Worm (Caenorhabditis elegans) whole organism, L1 larva: Measurements from ENCODE around the gene czw-1.

Source experiments
- C04F5.9 ChIP-seq: sonication (generic microtip); optimal IDR thresholded peaks from 2 replicates; lab custom pipeline; 2016; ENCODE audit warnings: missing genetic modification characterization, missing compliant biosample characterization
- C16A3.4 ChIP-seq: fragments of 150-350 bp; optimal IDR thresholded peaks from 2 replicates; lab custom pipeline; 2014; ENCODE audit warnings: missing biosample characterization, missing genetic modification characterization
- C34B4.2 ChIP-seq: sonication (generic microtip); optimal IDR thresholded peaks from 2 replicates; lab custom pipeline; 2017; ENCODE audit warnings: mild to moderate bottlenecking, missing genetic modification characterization, missing compliant biosample characterization
- F16B12.6 ChIP-seq: fragments of 150-350 bp; optimal IDR thresholded peaks from 2 replicates; lab custom pipeline; 2014; ENCODE audit warnings: missing biosample characterization, missing genetic modification characterization
- ama-1 ChIP-seq: fragments of 150-350 bp; optimal IDR thresholded peaks from 2 replicates; lab custom pipeline; 2014
- blmp-1 ChIP-seq: fragments of 150-350 bp; optimal IDR thresholded peaks from 2 replicates; lab custom pipeline; 2014; ENCODE audit warnings: missing biosample characterization, missing genetic modification characterization
- ceh-8 ChIP-seq: fragments of 200-800 bp; sonication (Bioruptor generic); optimal IDR thresholded peaks from 2 replicates; lab custom pipeline; 2018; ENCODE audit warnings: mild to moderate bottlenecking, missing genetic modification characterization, moderate library complexity, missing compliant biosample characterization
- ceh-82 ChIP-seq, 3 experiments: fragments of 150-350 bp in 1 of 3; sonication (generic microtip) in 2 of 3; optimal IDR thresholded peaks; 2 replicates each; lab custom pipeline; 2014 to 2017; ENCODE audit warnings: missing biosample characterization in 3 of 3, missing genetic modification characterization in 3 of 3
- dpl-1 ChIP-seq, 3 experiments: fragments of 150-350 bp in 2 of 3; sonication (generic microtip) in 1 of 3; optimal IDR thresholded peaks; 2 replicates each; lab custom pipeline; 2014 to 2017; ENCODE audit warnings: missing biosample characterization in 3 of 3, missing genetic modification characterization in 3 of 3, missing genetic modification reagents in 3 of 3
- dsc-1 ChIP-seq: sonication (generic microtip); optimal IDR thresholded peaks from 2 replicates; lab custom pipeline; 2016; ENCODE audit warnings: mild to moderate bottlenecking, missing genetic modification characterization, missing compliant biosample characterization
- efl-1 ChIP-seq, 4 experiments: fragments of 150-350 bp; optimal IDR thresholded peaks in 3 of 4; peaks in 1 of 4; 1 replicate in 1 of 4; 2 replicates in 3 of 4; lab custom pipeline; 2014; ENCODE audit warnings: missing biosample characterization in 2 of 4, missing genetic modification characterization in 2 of 4, missing genetic modification reagents in 2 of 4
- elt-2 ChIP-seq: sonication (generic microtip); optimal IDR thresholded peaks from 2 replicates; lab custom pipeline; 2016; ENCODE audit warnings: missing genetic modification characterization, mild to moderate bottlenecking, inconsistent platforms, missing compliant biosample characterization, missing genetic modification reagents
- fkh-4 ChIP-seq: sonication (generic microtip); optimal IDR thresholded peaks from 2 replicates; lab custom pipeline; 2016; ENCODE audit warnings: missing compliant biosample characterization, missing genetic modification characterization, borderline replicate concordance
- grh-1 ChIP-seq: fragments of 200-800 bp; sonication (Bioruptor generic); IDR thresholded peaks from 2 replicates; pipeline ENCODE4 v1.3.6; 2022; ENCODE audit warnings: missing genetic modification reagents, missing genetic modification characterization, missing compliant biosample characterization
- irx-1 ChIP-seq: sonication (generic microtip); optimal IDR thresholded peaks from 2 replicates; lab custom pipeline; 2016; ENCODE audit warnings: missing genetic modification characterization, missing compliant biosample characterization
- lin-14 ChIP-seq: fragments of 200-800 bp; sonication (Bioruptor generic); optimal IDR thresholded peaks from 2 replicates; lab custom pipeline; 2018; ENCODE audit warnings: mild to moderate bottlenecking, missing genetic modification characterization, moderate library complexity, missing compliant biosample characterization
- lsy-2 ChIP-seq, 2 experiments: fragments of 150-350 bp; optimal IDR thresholded peaks; 2 replicates each; lab custom pipeline; 2014; ENCODE audit warnings: missing biosample characterization in 2 of 2, missing genetic modification characterization in 2 of 2
- mab-9 ChIP-seq: fragments of 200-800 bp; sonication (Bioruptor generic); IDR thresholded peaks from 2 replicates; pipeline ENCODE4 v1.3.6; 2022; ENCODE audit warnings: missing genetic modification reagents, missing genetic modification characterization, missing compliant biosample characterization
- nhr-19 ChIP-seq: fragments of 200-800 bp; sonication (Bioruptor generic); conservative IDR thresholded peaks from 2 replicates; pipeline ENCODE4 v1.3.6; 2022; ENCODE audit warnings: missing genetic modification characterization, missing compliant biosample characterization
- nhr-237 ChIP-seq: fragments of 150-350 bp; optimal IDR thresholded peaks from 2 replicates; lab custom pipeline; 2014; ENCODE audit warnings: missing biosample characterization, missing genetic modification characterization
- nhr-28 ChIP-seq: fragments of 150-350 bp; optimal IDR thresholded peaks from 2 replicates; lab custom pipeline; 2014; ENCODE audit warnings: missing biosample characterization, missing genetic modification characterization
- nhr-47 ChIP-seq: sonication (generic microtip); optimal IDR thresholded peaks from 2 replicates; lab custom pipeline; 2016; ENCODE audit warnings: mild to moderate bottlenecking, missing genetic modification characterization, moderate library complexity, missing compliant biosample characterization
- nhr-71 ChIP-seq: sonication (generic microtip); optimal IDR thresholded peaks from 2 replicates; lab custom pipeline; 2016; ENCODE audit warnings: mild to moderate bottlenecking, missing genetic modification characterization, moderate library complexity, missing compliant biosample characterization
- nhr-76 ChIP-seq: sonication (generic microtip); optimal IDR thresholded peaks from 2 replicates; lab custom pipeline; 2017; ENCODE audit warnings: missing biosample characterization, missing genetic modification characterization
- nhr-84 ChIP-seq: sonication (generic microtip); optimal IDR thresholded peaks from 2 replicates; lab custom pipeline; 2017; ENCODE audit warnings: missing biosample characterization, missing genetic modification characterization
- nhr-85 ChIP-seq: sonication (generic microtip); peaks from one replicate; lab custom pipeline; 2016; ENCODE audit warnings: missing genetic modification characterization, inconsistent platforms, missing compliant biosample characterization
- nhr-90 ChIP-seq: sonication (generic microtip); optimal IDR thresholded peaks from 2 replicates; lab custom pipeline; 2016; ENCODE audit warnings: mild to moderate bottlenecking, missing genetic modification characterization, missing compliant biosample characterization; ENCODE audit not compliant: poor library complexity
- snpc-4 ChIP-seq: fragments of 150-350 bp; optimal IDR thresholded peaks from 2 replicates; lab custom pipeline; 2014; ENCODE audit warnings: missing biosample characterization, missing genetic modification characterization
- snu-23 ChIP-seq: sonication (generic microtip); optimal IDR thresholded peaks from 2 replicates; lab custom pipeline; 2016; ENCODE audit warnings: missing genetic modification characterization, missing compliant biosample characterization
- swsn-7 ChIP-seq: sonication (generic microtip); optimal IDR thresholded peaks from 2 replicates; lab custom pipeline; 2016; ENCODE audit warnings: missing genetic modification characterization, missing compliant biosample characterization
- tbx-2 ChIP-seq: sonication (generic microtip); optimal IDR thresholded peaks from 2 replicates; lab custom pipeline; 2016; ENCODE audit warnings: missing genetic modification characterization, missing compliant biosample characterization
- unc-62 ChIP-seq: fragments of 150-350 bp; optimal IDR thresholded peaks from 2 replicates; lab custom pipeline; 2014; ENCODE audit warnings: missing biosample characterization, missing genetic modification reagents, missing genetic modification characterization
- unc-86 ChIP-seq: sonication (generic microtip); optimal IDR thresholded peaks from 2 replicates; lab custom pipeline; 2016; ENCODE audit warnings: missing genetic modification characterization, missing compliant biosample characterization
- vab-15 ChIP-seq: sonication (generic microtip); optimal IDR thresholded peaks from 2 replicates; lab custom pipeline; 2017; ENCODE audit warnings: missing genotype, mild to moderate bottlenecking, missing genetic modification characterization, missing compliant biosample characterization
- zip-4 ChIP-seq: fragments of 200-800 bp; sonication (Bioruptor generic); optimal IDR thresholded peaks from 2 replicates; lab custom pipeline; 2018; ENCODE audit warnings: mild to moderate bottlenecking, missing genetic modification characterization, moderate library complexity, missing compliant biosample characterization
- ztf-4 ChIP-seq: fragments of 150-350 bp; optimal IDR thresholded peaks from 2 replicates; lab custom pipeline; 2014; ENCODE audit warnings: missing biosample characterization, missing genetic modification characterization

czw-1 gene

DNA sequence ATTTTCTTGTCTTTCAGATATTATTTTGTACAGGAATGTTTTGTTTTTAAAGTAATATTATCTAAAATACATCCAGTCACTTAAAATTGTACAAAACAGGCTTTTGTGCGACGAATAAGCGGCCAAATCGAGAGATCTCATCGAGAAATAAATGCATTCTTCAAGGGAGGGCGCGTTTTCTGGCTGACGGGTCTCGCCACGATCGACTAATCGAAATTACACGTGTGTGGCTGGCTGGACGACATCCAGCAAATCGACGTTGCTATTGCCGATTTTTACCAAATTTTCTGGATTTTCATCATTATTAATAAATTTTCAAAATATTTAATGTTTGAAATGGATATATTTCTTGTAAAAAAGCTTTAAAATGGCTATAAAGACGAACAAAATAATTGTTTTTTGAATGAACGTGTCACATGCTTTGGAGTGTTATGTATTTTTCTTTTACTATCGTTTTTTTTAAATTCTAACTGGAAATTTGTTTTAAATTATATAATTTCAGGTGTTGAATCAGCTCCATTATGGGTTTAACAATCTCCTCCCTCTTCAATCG lies 35.5 kb upstream of the czw-1 start, which contains the start of gene arf-5 (continued):
- TF ChIP-seq tbx-2: no peak
- no peak for TF ChIP-seq nhr-85 (tag; lab: Kevin White, UChicago)
- no peak for TF ChIP-seq elt-2 (tag; lab: Kevin White, UChicago)
- TF ChIP-seq ceh-82 (tag; optimal IDR thresholded peaks at IDR 0.05; lab: Kevin White, UChicago): peak in 1 of 3 experiments; percentile 25
- TF ChIP-seq ztf-4: no peak
- TF ChIP-seq nhr-47 (tag; lab: Kevin White, UChicago): peak; percentile 1
- no peak for TF ChIP-seq zip-4 (GFP tag; lab: Kevin White, UChicago)
- no peak for TF ChIP-seq nhr-237 (tag; lab: Kevin White, UChicago)
- peak; percentile 27 to 32 for TF ChIP-seq efl-1 (optimal IDR thresholded peaks at IDR 0.05; lab: Kevin White, UChicago)
- TF ChIP-seq efl-1 (GFP tag; optimal IDR thresholded peaks at IDR 0.05 in 1 of 2; lab: Kevin White, UChicago): peak; percentile 32 to 37
- TF ChIP-seq nhr-19 (GFP tag; lab: Robert Waterston, UW): no peak
- TF ChIP-seq C04F5.9 (tag; lab: Kevin White, UChicago): no peak
- TF ChIP-seq nhr-71 (tag; lab: Kevin White, UChicago): peak; percentile 20
- TF ChIP-seq nhr-76 (tag; lab: Kevin White, UChicago): no peak
- TF ChIP-seq snu-23 (GFP tag; lab: Kevin White, UChicago): peak; percentile 27
- TF ChIP-seq lsy-2 (tag; optimal IDR thresholded peaks at IDR 0.05; lab: Kevin White, UChicago): peak; percentile 34 to 55
- TF ChIP-seq F16B12.6 (tag; lab: Kevin White, UChicago): no peak

ce11 chrIV:7979588-7979987 lies 33.0 kb upstream of the czw-1 start, which contains the start of gene unc-24:
Gene unc-24 (plus strand): TSS chrIV:7979870.
- TF ChIP-seq nhr-90 (tag; lab: Kevin White, UChicago): no peak
- peak in 1 of 2 experiments; percentile 20 for TF ChIP-seq efl-1 (optimal IDR thresholded peaks at IDR 0.05; lab: Kevin White, UChicago)
- no peak for TF ChIP-seq efl-1 (GFP tag; optimal IDR thresholded peaks at IDR 0.05 in 1 of 2; lab: Kevin White, UChicago)
- no peak for TF ChIP-seq irx-1 (tag; lab: Kevin White, UChicago)
- no peak for TF ChIP-seq C34B4.2 (tag; lab: Kevin White, UChicago)
- TF ChIP-seq zip-4 (GFP tag; lab: Kevin White, UChicago): no peak
- no peak for TF ChIP-seq nhr-84
- TF ChIP-seq C16A3.4 (tag; lab: Kevin White, UChicago): no peak
- TF ChIP-seq grh-1 (GFP tag; lab: Robert Waterston, UW): no peak
- TF ChIP-seq ceh-82 (tag; optimal IDR thresholded peaks at IDR 0.05; lab: Kevin White, UChicago): peak in 1 of 3 experiments; percentile 59
- no peak for TF ChIP-seq mab-9 (GFP tag; lab: Robert Waterston, UW)
- TF ChIP-seq fkh-4 (tag; lab: Kevin White, UChicago): no peak
- no peak for TF ChIP-seq unc-62 (GFP tag; lab: Kevin White, UChicago)
- TF ChIP-seq dpl-1 (GFP tag; optimal IDR thresholded peaks at IDR 0.05; lab: Kevin White, UChicago): peak in 1 of 3 experiments; percentile 12
- peak; percentile 39 for TF ChIP-seq unc-86 (tag; lab: Kevin White, UChicago)
- TF ChIP-seq snu-23 (GFP tag; lab: Kevin White, UChicago): no peak
- TF ChIP-seq lin-14 (GFP tag; lab: Kevin White, UChicago): peak; percentile 80
- no peak for TF ChIP-seq ceh-8 (GFP tag; lab: Kevin White, UChicago)
- no peak for TF ChIP-seq C04F5.9 (tag; lab: Kevin White, UChicago)
- no peak for TF ChIP-seq nhr-85 (tag; lab: Kevin White, UChicago)
- peak; percentile 39 for TF ChIP-seq dsc-1 (tag; lab: Kevin White, UChicago)
- no peak for TF ChIP-seq ama-1
- TF ChIP-seq vab-15 (tag; lab: Kevin White, UChicago): no peak
- TF ChIP-seq swsn-7 (tag; lab: Kevin White, UChicago): no peak

DNA sequence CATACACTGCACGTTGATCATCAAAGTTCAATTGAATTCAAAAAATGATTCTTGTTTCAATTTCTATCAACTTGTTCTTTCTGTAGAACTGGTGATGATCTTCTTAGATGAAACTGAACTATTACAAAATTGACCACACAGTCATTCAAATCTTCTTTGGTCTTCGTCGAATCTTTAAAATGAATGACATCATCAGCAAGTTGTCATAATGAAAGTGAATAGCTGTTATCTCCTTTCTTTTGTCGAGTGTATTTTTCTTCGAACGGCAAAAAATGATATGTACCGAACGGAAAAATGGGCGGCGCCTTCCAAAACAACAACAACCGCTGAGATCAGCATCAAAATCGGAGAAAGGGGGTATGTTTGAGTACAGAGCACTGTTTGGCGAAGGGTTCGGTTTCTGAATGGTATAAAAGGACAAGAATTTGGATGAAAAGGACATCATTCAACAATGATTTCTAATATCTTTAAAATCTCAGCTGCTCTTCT lies 30.9 kb upstream of the czw-1 start, which contains the start of gene ora-1:
ora-1 (plus strand) TSS at position 439 of the 489 bp plus-strand sequence.
- TF ChIP-seq nhr-28 (tag; lab: Kevin White, UChicago) (no peak), blmp-1 (tag; lab: Kevin White, UChicago) (peak; percentile 62), snpc-4 (no peak), ceh-82 (tag; optimal IDR thresholded peaks at IDR 0.05; lab: Kevin White, UChicago) (no peak), ztf-4 (no peak)
